Fruit fly (Drosophila melanogaster) whole organism, embryonic: ENCODE data around the gene CG6216.

ENCODE experiments used
- C15 ChIP-seq: fragments of 200-800 bp; sonication (Bioruptor generic); IDR thresholded peaks from 3 replicates; pipeline ENCODE4 v1.3.6; 2022; ENCODE audit warnings: missing biosample characterization, missing genetic modification characterization
- CG10654 ChIP-seq: fragments of 200-800 bp; sonication (Bioruptor generic); optimal IDR thresholded peaks from 2 replicates; lab custom pipeline; 2016; ENCODE audit warnings: missing biosample characterization, missing genetic modification characterization
- CG11696 ChIP-seq: fragments of 200-800 bp; sonication (Bioruptor generic); IDR thresholded peaks from 2 replicates; pipeline ENCODE4 v1.3.6; 2022; ENCODE audit warnings: missing biosample characterization, missing genetic modification characterization
- CG12769 ChIP-seq: fragments of 200-800 bp; sonication (Bioruptor generic); optimal IDR thresholded peaks from 2 replicates; lab custom pipeline; 2019; ENCODE audit warnings: missing biosample characterization, mild to moderate bottlenecking, missing genetic modification characterization, moderate library complexity
- CG12942 ChIP-seq: fragments of 200-800 bp; sonication (Bioruptor generic); optimal IDR thresholded peaks from 3 replicates; lab custom pipeline; 2016; ENCODE audit warnings: missing biosample characterization, missing genetic modification characterization
- CG16813 ChIP-seq: fragments of 200-800 bp; sonication (Bioruptor generic); IDR thresholded peaks from 3 replicates; pipeline ENCODE4 v1.3.6; 2022; ENCODE audit warnings: missing biosample characterization, missing genetic modification characterization; ENCODE audit not compliant: partially characterized antibody
- CG16815 ChIP-seq: fragments of 200-800 bp; sonication (Bioruptor generic); optimal IDR thresholded peaks from 3 replicates; lab custom pipeline; 2017; ENCODE audit warnings: missing biosample characterization, mild to moderate bottlenecking, missing genetic modification characterization
- CG17385 ChIP-seq: fragments of 200-800 bp; sonication (Bioruptor generic); optimal IDR thresholded peaks from 3 replicates; lab custom pipeline; 2018; ENCODE audit warnings: missing biosample characterization, mild to moderate bottlenecking, missing genetic modification characterization
- CG18476 ChIP-seq: fragments of 200-800 bp; sonication (Bioruptor generic); optimal IDR thresholded peaks from 2 replicates; lab custom pipeline; 2016; ENCODE audit warnings: missing biosample characterization, mild to moderate bottlenecking, missing genetic modification characterization
- CG2129 ChIP-seq: fragments of 200-800 bp; sonication (Bioruptor generic); IDR thresholded peaks from 2 replicates; pipeline ENCODE4 v1.3.6; 2022; ENCODE audit warnings: missing biosample characterization, missing genetic modification characterization; ENCODE audit not compliant: partially characterized antibody
- CG30403 ChIP-seq: fragments of 200-800 bp; sonication (Bioruptor generic); optimal IDR thresholded peaks from 3 replicates; lab custom pipeline; 2016; ENCODE audit warnings: missing biosample characterization, missing genetic modification characterization
- CG3407 ChIP-seq: fragments of 200-800 bp; sonication (Bioruptor generic); optimal IDR thresholded peaks from 2 replicates; lab custom pipeline; 2018; ENCODE audit warnings: missing biosample characterization, mild to moderate bottlenecking, missing genetic modification characterization
- CG42726 ChIP-seq: fragments of 200-800 bp; sonication (Bioruptor generic); IDR thresholded peaks from 2 replicates; pipeline ENCODE4 v1.3.6; 2022; ENCODE audit warnings: missing biosample characterization, missing genetic modification characterization; ENCODE audit not compliant: partially characterized antibody
- CG4424 ChIP-seq: fragments of 200-800 bp; sonication (Bioruptor generic); optimal IDR thresholded peaks from 3 replicates; lab custom pipeline; 2016; ENCODE audit warnings: missing biosample characterization, missing genetic modification characterization
- CG4707 ChIP-seq: fragments of 200-800 bp; sonication (Bioruptor generic); optimal IDR thresholded peaks from 2 replicates; lab custom pipeline; 2018; ENCODE audit warnings: missing biosample characterization, mild to moderate bottlenecking, missing genetic modification characterization, moderate library complexity
- CG8281 ChIP-seq: fragments of 200-800 bp; sonication (Bioruptor generic); optimal IDR thresholded peaks from 2 replicates; lab custom pipeline; 2018; ENCODE audit warnings: missing biosample characterization, mild to moderate bottlenecking, missing genetic modification characterization, moderate library complexity
- CG9797 ChIP-seq: fragments of 200-800 bp; sonication (Bioruptor generic); optimal IDR thresholded peaks from 3 replicates; lab custom pipeline; 2018; ENCODE audit warnings: missing biosample characterization, mild to moderate bottlenecking, missing genetic modification characterization
- CTCF ChIP-seq: fragments of 200-800 bp; sonication (Bioruptor generic); optimal IDR thresholded peaks from 2 replicates; lab custom pipeline; 2017; ENCODE audit warnings: missing biosample characterization, mild to moderate bottlenecking, missing genetic modification characterization, moderate library complexity
- Deaf1 ChIP-seq: fragments of 200-800 bp; optimal IDR thresholded peaks from 3 replicates; lab custom pipeline; 2019; ENCODE audit warnings: missing biosample characterization, mild to moderate bottlenecking, missing genetic modification characterization, moderate library complexity
- Dip3 ChIP-seq: fragments of 200-800 bp; sonication (Bioruptor generic); optimal IDR thresholded peaks from 3 replicates; lab custom pipeline; 2016; ENCODE audit warnings: missing biosample characterization, missing genetic modification characterization
- HLH4C ChIP-seq: fragments of 200-800 bp; sonication (Bioruptor generic); IDR thresholded peaks from 3 replicates; pipeline ENCODE4 v1.3.6; 2022; ENCODE audit warnings: missing biosample characterization, missing genetic modification characterization; ENCODE audit not compliant: partially characterized antibody
- Jarid2 ChIP-seq: fragments of 200-800 bp; sonication (Bioruptor generic); optimal IDR thresholded peaks from 3 replicates; lab custom pipeline; 2017; ENCODE audit warnings: mild to moderate bottlenecking, missing biosample characterization, missing genetic modification reagents, missing genetic modification characterization
- NFAT ChIP-seq: fragments of 200-800 bp; sonication (Bioruptor generic); IDR thresholded peaks from 2 replicates; pipeline ENCODE4 v1.3.6; 2022; ENCODE audit warnings: missing biosample characterization, missing genetic modification characterization
- Spps ChIP-seq: fragments of 200-800 bp; sonication (Bioruptor generic); optimal IDR thresholded peaks from 2 replicates; lab custom pipeline; 2018; ENCODE audit warnings: missing biosample characterization, mild to moderate bottlenecking, missing genetic modification characterization
- Tbp ChIP-seq: fragments of >200 bp; optimal IDR thresholded peaks from 2 replicates; lab custom pipeline; 2018; ENCODE audit warnings: missing biosample characterization, missing genetic modification characterization
- Trl ChIP-seq, 3 experiments: fragments of >200 bp in 2 of 3; fragments of 200-800 bp in 1 of 3; sonication (Bioruptor generic) in 1 of 3; optimal IDR thresholded peaks; 2 replicates in 1 of 3; 3 replicates in 2 of 3; lab custom pipeline; 2016 to 2017; ENCODE audit warnings: missing biosample characterization in 1 of 3, missing genetic modification characterization in 1 of 3
- Usf ChIP-seq: fragments of 200-800 bp; sonication (Bioruptor generic); optimal IDR thresholded peaks from 2 replicates; lab custom pipeline; 2017; ENCODE audit warnings: missing genotype, missing biosample characterization, missing genetic modification characterization
- Xbp1 ChIP-seq: fragments of 200-800 bp; sonication (Bioruptor generic); optimal IDR thresholded peaks from 3 replicates; lab custom pipeline; 2016; ENCODE audit warnings: missing biosample characterization, mild to moderate bottlenecking, missing genetic modification characterization
- abd-A ChIP-seq: fragments of 200-800 bp; sonication (Bioruptor generic); optimal IDR thresholded peaks from 3 replicates; lab custom pipeline; 2019; ENCODE audit warnings: missing biosample characterization, mild to moderate bottlenecking, missing genetic modification characterization, moderate library complexity
- ase ChIP-seq: fragments of 200-800 bp; sonication (Bioruptor generic); IDR thresholded peaks from 3 replicates; pipeline ENCODE4 v1.3.6; 2022; ENCODE audit warnings: missing biosample characterization, missing genetic modification characterization
- br ChIP-seq: fragments of >200 bp; optimal IDR thresholded peaks from 2 replicates; lab custom pipeline; 2017
- crp ChIP-seq, 2 experiments: fragments of 200-800 bp; sonication (Bioruptor generic); optimal IDR thresholded peaks; 2 replicates in 1 of 2; 3 replicates in 1 of 2; lab custom pipeline; 2017; ENCODE audit warnings: missing biosample characterization in 2 of 2, missing genetic modification characterization in 2 of 2, mild to moderate bottlenecking in 1 of 2, moderate library complexity in 1 of 2
- cwo ChIP-seq: fragments of 200-800 bp; sonication (Bioruptor generic); optimal IDR thresholded peaks from 3 replicates; lab custom pipeline; 2017; ENCODE audit warnings: missing biosample characterization, missing genetic modification characterization, mild to moderate bottlenecking, moderate library complexity, missing genetic modification reagents
- fu2 ChIP-seq: fragments of 200-800 bp; sonication (Bioruptor generic); optimal IDR thresholded peaks from 2 replicates; lab custom pipeline; 2016; ENCODE audit warnings: missing biosample characterization, missing genetic modification characterization
- grau ChIP-seq: fragments of 200-800 bp; optimal IDR thresholded peaks from 3 replicates; lab custom pipeline; 2019; ENCODE audit warnings: missing biosample characterization, mild to moderate bottlenecking, missing genetic modification characterization, moderate library complexity
- gt ChIP-seq: fragments of 200-800 bp; sonication (Bioruptor generic); IDR thresholded peaks from 2 replicates; pipeline ENCODE4 v1.3.6; 2022; ENCODE audit warnings: missing biosample characterization, missing genetic modification characterization
- h ChIP-seq: fragments of >200 bp; optimal IDR thresholded peaks from 2 replicates; lab custom pipeline; 2017
- hb ChIP-seq: fragments of 200-800 bp; sonication (Bioruptor generic); IDR thresholded peaks from 3 replicates; pipeline ENCODE4 v1.3.6; 2022; ENCODE audit warnings: missing biosample characterization, missing genetic modification characterization; ENCODE audit not compliant: partially characterized antibody
- inv ChIP-seq: fragments of 200-800 bp; sonication (Bioruptor generic); IDR thresholded peaks from 2 replicates; pipeline ENCODE4 v1.3.6; 2022; ENCODE audit warnings: missing biosample characterization, missing genetic modification characterization; ENCODE audit not compliant: partially characterized antibody
- ken ChIP-seq: fragments of 200-800 bp; sonication (Bioruptor generic); IDR thresholded peaks from 3 replicates; pipeline ENCODE4 v1.3.6; 2022; ENCODE audit warnings: missing biosample characterization, missing genetic modification characterization
- nerfin-1 ChIP-seq: fragments of 200-800 bp; sonication (Bioruptor generic); optimal IDR thresholded peaks from 3 replicates; lab custom pipeline; 2019; ENCODE audit warnings: missing biosample characterization, mild to moderate bottlenecking, missing genetic modification characterization, moderate library complexity
- oc ChIP-seq: fragments of 200-800 bp; sonication (Bioruptor generic); optimal IDR thresholded peaks from 2 replicates; lab custom pipeline; 2018; ENCODE audit warnings: missing biosample characterization, mild to moderate bottlenecking, missing genetic modification characterization, moderate library complexity
- onecut ChIP-seq: fragments of 200-800 bp; sonication (Bioruptor generic); IDR thresholded peaks from 2 replicates; pipeline ENCODE4 v1.3.6; 2022; ENCODE audit warnings: missing biosample characterization, missing genetic modification characterization
- peb ChIP-seq: fragments of 200-800 bp; sonication (Bioruptor generic); IDR thresholded peaks from 2 replicates; pipeline ENCODE4 v1.3.6; 2022; ENCODE audit warnings: missing biosample characterization, missing genetic modification characterization
- ro ChIP-seq: fragments of 200-800 bp; sonication (Bioruptor generic); IDR thresholded peaks from 2 replicates; pipeline ENCODE4 v1.3.6; 2022; ENCODE audit warnings: missing biosample characterization, missing genetic modification characterization
- row ChIP-seq: fragments of 200-800 bp; sonication (Bioruptor generic); IDR thresholded peaks from 3 replicates; pipeline ENCODE4 v1.3.6; 2022; ENCODE audit warnings: missing biosample characterization, missing genetic modification characterization
- schlank ChIP-seq: fragments of 200-800 bp; sonication (Bioruptor generic); optimal IDR thresholded peaks from 2 replicates; lab custom pipeline; 2018; ENCODE audit warnings: missing biosample characterization, mild to moderate bottlenecking, missing genetic modification characterization
- sd ChIP-seq: fragments of 200-800 bp; sonication (Bioruptor generic); optimal IDR thresholded peaks from 3 replicates; lab custom pipeline; 2018; ENCODE audit warnings: missing biosample characterization, mild to moderate bottlenecking, missing genetic modification characterization, moderate library complexity
- shn ChIP-seq: fragments of 200-800 bp; sonication (Bioruptor generic); optimal IDR thresholded peaks from 3 replicates; lab custom pipeline; 2016; ENCODE audit warnings: missing biosample characterization, missing genetic modification characterization
- stwl ChIP-seq: fragments of 200-800 bp; sonication (Bioruptor generic); optimal IDR thresholded peaks from 3 replicates; lab custom pipeline; 2018; ENCODE audit warnings: missing biosample characterization, mild to moderate bottlenecking, missing genetic modification characterization, moderate library complexity
- zfh2 ChIP-seq: fragments of 200-800 bp; sonication (Bioruptor generic); optimal IDR thresholded peaks from 2 replicates; lab custom pipeline; 2016; ENCODE audit warnings: missing biosample characterization, missing genetic modification characterization

CG6216 gene

dm6 chr3L:11123088-11123487 lies 27.5 kb downstream of the CG6216 start, which contains the start of the genes Ufd1 and NaPi-III (continued):
- TF ChIP-seq inv (GFP tag; lab: Robert Waterston, UW) (peak; percentile 71; the same call in 1 of the 2 replicates), CG16813 (peak; percentile 84), CG3407 (GFP tag; lab: Kevin White, UChicago) (no peak), sd (tag; lab: Kevin White, UChicago) (peak; percentile 77), CG17385 (GFP tag; lab: Kevin White, UChicago) (no peak), br (lab: Kevin White, UChicago) (no peak), CG9797 (GFP tag; lab: Kevin White, UChicago) (peak; percentile 94), CG11696 (no peak), Deaf1 (tag; lab: Kevin White, UChicago) (no peak), ro (GFP tag; lab: Robert Waterston, UW) (no peak), nerfin-1 (tag; lab: Kevin White, UChicago) (peak; percentile 41), CG16815 (no peak), Jarid2 (GFP tag; lab: Kevin White, UChicago) (no peak), HLH4C (peak; percentile 66; the same call in 2 of the 3 replicates), row (GFP tag; lab: Robert Waterston, UW) (peak; percentile 45; the same call in 2 of the 3 replicates), C15 (GFP tag; lab: Robert Waterston, UW) (no peak), CG12769 (tag; lab: Kevin White, UChicago) (peak; percentile 67), shn (GFP tag; lab: Kevin White, UChicago) (peak; percentile 30), Trl (optimal IDR thresholded peaks at IDR 0.05; lab: Kevin White, UChicago) (no peak), Trl (GFP tag; optimal IDR thresholded peaks at IDR 0.05; lab: Kevin White, UChicago) (peak; percentile 2), NFAT (GFP tag; lab: Robert Waterston, UW) (peak; percentile 72), Spps (no peak), gt (GFP tag; lab: Robert Waterston, UW) (no peak), Dip3 (GFP tag; lab: Kevin White, UChicago) (no peak), CG30403 (no peak), CG12942 (no peak), Tbp (GFP tag; lab: Kevin White, UChicago) (no peak), CG4707 (GFP tag; lab: Kevin White, UChicago) (no peak), zfh2 (GFP tag; lab: Kevin White, UChicago) (peak; percentile 46), CG10654 (GFP tag; lab: Kevin White, UChicago) (no peak), CG18476 (GFP tag; lab: Kevin White, UChicago) (no peak), abd-A (tag; lab: Kevin White, UChicago) (no peak), fu2 (GFP tag; lab: Kevin White, UChicago) (peak; percentile 17), CG2129 (peak; percentile 53), ase (no peak), ken (GFP tag; lab: Robert Waterston, UW) (0 out of 3 replicates have a peak, but pooled peaks have one; percentile 4), oc (tag; lab: Kevin White, UChicago) (no peak), grau (peak; percentile 46), CG8281 (tag; lab: Kevin White, UChicago) (no peak), cwo (GFP tag; lab: Kevin White, UChicago) (no peak), crp (GFP tag; optimal IDR thresholded peaks at IDR 0.05; lab: Kevin White, UChicago) (peak in 1 of 2 experiments; percentile 69), h (lab: Kevin White, UChicago) (no peak), onecut (GFP tag; lab: Robert Waterston, UW) (no peak), CG4424 (no peak), hb (GFP tag; lab: Robert Waterston, UW) (peak; percentile 77; the same call in 2 of the 3 replicates), CG42726 (GFP tag; lab: Robert Waterston, UW) (peak; percentile 90), CTCF (peak; percentile 92), Xbp1 (GFP tag; lab: Kevin White, UChicago) (peak; percentile 40), Usf (GFP tag; lab: Kevin White, UChicago) (no peak), schlank (tag; lab: Kevin White, UChicago) (no peak), stwl (tag; lab: Kevin White, UChicago) (peak; percentile 83), peb (no peak)
